Fruit fly (Drosophila melanogaster) whole organism, embryonic: Measurements from ENCODE around the gene JIL-1.

Experiments used
- B-H2 ChIP-seq: fragments of 200-800 bp; sonication (Bioruptor generic); optimal IDR thresholded peaks from 2 replicates; lab custom pipeline; 2018; ENCODE audit warnings: missing biosample characterization, mild to moderate bottlenecking, missing genetic modification characterization
- CG1024 ChIP-seq: fragments of 200-800 bp; sonication (Bioruptor generic); IDR thresholded peaks from 2 replicates; pipeline ENCODE4 v1.3.6; 2022; ENCODE audit warnings: missing biosample characterization, missing genetic modification characterization
- CG10321 ChIP-seq: fragments of 200-800 bp; sonication (Bioruptor generic); IDR thresholded peaks from 2 replicates; pipeline ENCODE4 v1.3.6; 2022; ENCODE audit warnings: missing biosample characterization, missing genetic modification characterization
- CG12104 ChIP-seq: fragments of 200-800 bp; sonication (Bioruptor generic); optimal IDR thresholded peaks from 3 replicates; lab custom pipeline; 2016; ENCODE audit warnings: missing biosample characterization, missing genetic modification characterization
- CG13123 ChIP-seq: fragments of 200-800 bp; sonication (Bioruptor generic); optimal IDR thresholded peaks from 2 replicates; lab custom pipeline; 2016; ENCODE audit warnings: missing biosample characterization, missing genetic modification characterization
- CG13287 ChIP-seq: fragments of 200-800 bp; sonication (Bioruptor generic); IDR thresholded peaks from 2 replicates; pipeline ENCODE4 v1.3.6; 2022; ENCODE audit warnings: missing biosample characterization, missing genetic modification characterization; ENCODE audit not compliant: partially characterized antibody
- CG15011 ChIP-seq: fragments of 200-800 bp; sonication (Bioruptor generic); optimal IDR thresholded peaks from 3 replicates; lab custom pipeline; 2018; ENCODE audit warnings: missing biosample characterization, mild to moderate bottlenecking, missing genetic modification characterization
- CG16813 ChIP-seq: fragments of 200-800 bp; sonication (Bioruptor generic); IDR thresholded peaks from 3 replicates; pipeline ENCODE4 v1.3.6; 2022; ENCODE audit warnings: missing biosample characterization, missing genetic modification characterization; ENCODE audit not compliant: partially characterized antibody
- CG17328 ChIP-seq: fragments of 200-800 bp; sonication (Bioruptor generic); IDR thresholded peaks from 2 replicates; pipeline ENCODE4 v1.3.6; 2022; ENCODE audit warnings: missing biosample characterization, missing genetic modification characterization
- CG17359 ChIP-seq: fragments of 200-800 bp; sonication (Bioruptor generic); optimal IDR thresholded peaks from 3 replicates; lab custom pipeline; 2018; ENCODE audit warnings: missing biosample characterization, mild to moderate bottlenecking, missing genetic modification characterization, moderate library complexity
- CG18262 ChIP-seq: fragments of 200-800 bp; optimal IDR thresholded peaks from 3 replicates; lab custom pipeline; 2019; ENCODE audit warnings: missing biosample characterization, mild to moderate bottlenecking, missing genetic modification characterization, moderate library complexity
- CG2116 ChIP-seq: fragments of 200-800 bp; sonication (Bioruptor generic); optimal IDR thresholded peaks from 3 replicates; lab custom pipeline; 2018; ENCODE audit warnings: missing biosample characterization, mild to moderate bottlenecking, missing genetic modification characterization
- CG2199 ChIP-seq: fragments of 200-800 bp; sonication (Bioruptor generic); IDR thresholded peaks from 3 replicates; pipeline ENCODE4 v1.3.6; 2022; ENCODE audit warnings: missing biosample characterization, missing genetic modification characterization
- CG2875 ChIP-seq: fragments of 200-800 bp; sonication (Bioruptor generic); optimal IDR thresholded peaks from 2 replicates; lab custom pipeline; 2017; ENCODE audit warnings: missing biosample characterization, mild to moderate bottlenecking, missing genetic modification characterization, missing genetic modification reagents
- CG3726 ChIP-seq: fragments of 200-800 bp; sonication (Bioruptor generic); IDR thresholded peaks from 3 replicates; pipeline ENCODE4, ENCODE4 v1.3.6; 2022; ENCODE audit warnings: missing biosample characterization, missing genetic modification characterization
- CG4282 ChIP-seq: fragments of 200-800 bp; sonication (Bioruptor generic); optimal IDR thresholded peaks from 2 replicates; lab custom pipeline; 2016; ENCODE audit warnings: missing biosample characterization, missing genetic modification characterization
- CG6854 ChIP-seq: fragments of 200-800 bp; sonication (Bioruptor generic); optimal IDR thresholded peaks from 3 replicates; lab custom pipeline; 2017; ENCODE audit warnings: missing biosample characterization, mild to moderate bottlenecking, missing genetic modification characterization
- CG8089 ChIP-seq: fragments of 200-800 bp; sonication (Bioruptor generic); optimal IDR thresholded peaks from 3 replicates; lab custom pipeline; 2016; ENCODE audit warnings: missing biosample characterization, missing genetic modification characterization
- CG8765 ChIP-seq: fragments of 200-800 bp; sonication (Bioruptor generic); IDR thresholded peaks from 2 replicates; pipeline ENCODE4 v1.3.6; 2022; ENCODE audit warnings: missing biosample characterization, missing genetic modification characterization
- CG9932 ChIP-seq: fragments of 200-800 bp; sonication (Bioruptor generic); IDR thresholded peaks from 2 replicates; pipeline ENCODE4 v1.3.6; 2022; ENCODE audit warnings: missing biosample characterization, missing genetic modification characterization
- D19A ChIP-seq: fragments of 200-800 bp; optimal IDR thresholded peaks from 3 replicates; lab custom pipeline; 2019; ENCODE audit warnings: missing biosample characterization, mild to moderate bottlenecking, missing genetic modification characterization, moderate library complexity
- ERR ChIP-seq: fragments of 200-800 bp; sonication (Bioruptor generic); optimal IDR thresholded peaks from 2 replicates; lab custom pipeline; 2016; ENCODE audit warnings: missing biosample characterization, missing genetic modification characterization
- Hmr ChIP-seq: fragments of 200-800 bp; sonication (Bioruptor generic); optimal IDR thresholded peaks from 3 replicates; lab custom pipeline; 2017; ENCODE audit warnings: mild to moderate bottlenecking, missing biosample characterization, missing genetic modification reagents, missing genetic modification characterization
- Hr3 ChIP-seq: fragments of 200-800 bp; sonication (Bioruptor generic); optimal IDR thresholded peaks from 3 replicates; lab custom pipeline; 2016; ENCODE audit warnings: missing biosample characterization, missing genetic modification characterization
- PHDP ChIP-seq: fragments of 200-800 bp; sonication (Bioruptor generic); optimal IDR thresholded peaks from 3 replicates; lab custom pipeline; 2018; ENCODE audit warnings: missing biosample characterization, mild to moderate bottlenecking, missing genetic modification characterization, moderate library complexity
- Ravus ChIP-seq: fragments of 200-800 bp; sonication (Bioruptor generic); IDR thresholded peaks from 2 replicates; pipeline ENCODE4 v1.3.6; 2022; ENCODE audit warnings: missing biosample characterization, missing genetic modification characterization
- Scr ChIP-seq: fragments of 200-800 bp; sonication (Bioruptor generic); IDR thresholded peaks from 2 replicates; pipeline ENCODE4 v1.3.6; 2022; ENCODE audit warnings: missing biosample characterization, missing genetic modification characterization; ENCODE audit not compliant: partially characterized antibody
- YL-1 ChIP-seq: fragments of 200-800 bp; sonication (Bioruptor generic); optimal IDR thresholded peaks from 3 replicates; lab custom pipeline; 2017; ENCODE audit warnings: missing biosample characterization, mild to moderate bottlenecking, missing genetic modification characterization
- bcd ChIP-seq: fragments of 200-800 bp; sonication (Bioruptor generic); optimal IDR thresholded peaks from 2 replicates; lab custom pipeline; 2017; ENCODE audit warnings: missing biosample characterization, mild to moderate bottlenecking, missing genetic modification characterization
- bigmax ChIP-seq: fragments of 200-800 bp; sonication (Bioruptor generic); optimal IDR thresholded peaks from 2 replicates; lab custom pipeline; 2018; ENCODE audit warnings: missing biosample characterization, mild to moderate bottlenecking, missing genetic modification characterization
- chm ChIP-seq: fragments of 200-800 bp; sonication (Bioruptor generic); IDR thresholded peaks from 2 replicates; pipeline ENCODE4 v1.3.6; 2022; ENCODE audit warnings: missing biosample characterization, missing genetic modification characterization
- cwo ChIP-seq: fragments of 200-800 bp; sonication (Bioruptor generic); optimal IDR thresholded peaks from 3 replicates; lab custom pipeline; 2017; ENCODE audit warnings: missing biosample characterization, missing genetic modification characterization, mild to moderate bottlenecking, moderate library complexity, missing genetic modification reagents
- da ChIP-seq: fragments of 200-800 bp; sonication (Bioruptor generic); optimal IDR thresholded peaks from 2 replicates; lab custom pipeline; 2016; ENCODE audit warnings: missing biosample characterization, missing genetic modification characterization
- eve ChIP-seq, 2 experiments: fragments of >200 bp; optimal IDR thresholded peaks; 2 replicates each; lab custom pipeline; 2017; ENCODE audit warnings: missing biosample characterization in 2 of 2, missing genetic modification characterization in 2 of 2
- fu2 ChIP-seq: fragments of 200-800 bp; sonication (Bioruptor generic); optimal IDR thresholded peaks from 2 replicates; lab custom pipeline; 2016; ENCODE audit warnings: missing biosample characterization, missing genetic modification characterization
- gfzf ChIP-seq: fragments of 200-800 bp; sonication (Bioruptor generic); optimal IDR thresholded peaks from 2 replicates; lab custom pipeline; 2016; ENCODE audit warnings: missing biosample characterization, mild to moderate bottlenecking, missing genetic modification characterization, moderate library complexity
- ham ChIP-seq: fragments of 200-800 bp; sonication (Bioruptor generic); IDR thresholded peaks from 2 replicates; pipeline ENCODE4 v1.3.6; 2022; ENCODE audit warnings: missing biosample characterization, missing genetic modification characterization
- her ChIP-seq: fragments of 200-800 bp; sonication (Bioruptor generic); optimal IDR thresholded peaks from 2 replicates; lab custom pipeline; 2016; ENCODE audit warnings: missing biosample characterization, missing genetic modification characterization
- lab ChIP-seq: fragments of 200-800 bp; sonication (Bioruptor generic); optimal IDR thresholded peaks from 3 replicates; lab custom pipeline; 2017; ENCODE audit warnings: missing biosample characterization, missing genetic modification characterization, mild to moderate bottlenecking, moderate library complexity, missing genetic modification reagents
- nau ChIP-seq: fragments of 200-800 bp; sonication (Bioruptor generic); optimal IDR thresholded peaks from 3 replicates; lab custom pipeline; 2017; ENCODE audit warnings: missing biosample characterization, mild to moderate bottlenecking, missing genetic modification characterization, missing genetic modification reagents
- nom ChIP-seq: fragments of 200-800 bp; sonication (Bioruptor generic); optimal IDR thresholded peaks from 2 replicates; lab custom pipeline; 2017; ENCODE audit warnings: missing biosample characterization, missing genetic modification characterization, mild to moderate bottlenecking, moderate library complexity, missing genetic modification reagents
- org-1 ChIP-seq: fragments of 200-800 bp; sonication (Bioruptor generic); optimal IDR thresholded peaks from 2 replicates; lab custom pipeline; 2017; ENCODE audit warnings: missing biosample characterization, missing genetic modification characterization
- run ChIP-seq: fragments of 200-800 bp; sonication (Bioruptor generic); optimal IDR thresholded peaks from 3 replicates; lab custom pipeline; 2018; ENCODE audit warnings: missing biosample characterization, mild to moderate bottlenecking, missing genetic modification characterization
- sisA ChIP-seq: fragments of 200-800 bp; sonication (Bioruptor generic); IDR thresholded peaks from 2 replicates; pipeline ENCODE4 v1.3.6; 2022; ENCODE audit warnings: missing biosample characterization, missing genetic modification characterization
- tgo ChIP-seq: fragments of 200-800 bp; sonication (Bioruptor generic); IDR thresholded peaks from 3 replicates; pipeline ENCODE4 v1.3.6; 2022; ENCODE audit warnings: missing biosample characterization, missing genetic modification characterization
- twi ChIP-seq: fragments of 200-800 bp; optimal IDR thresholded peaks from 2 replicates; lab custom pipeline; 2019; ENCODE audit warnings: missing biosample characterization, mild to moderate bottlenecking, missing genetic modification characterization, moderate library complexity
- usp ChIP-seq: fragments of >200 bp; optimal IDR thresholded peaks from 2 replicates; lab custom pipeline; 2017; ENCODE audit warnings: missing biosample characterization, missing genetic modification characterization
- wor ChIP-seq: fragments of 200-800 bp; sonication (Bioruptor generic); IDR thresholded peaks from 2 replicates; pipeline ENCODE4 v1.3.6; 2022; ENCODE audit warnings: missing biosample characterization, missing genetic modification characterization
- yki ChIP-seq: fragments of >200 bp; optimal IDR thresholded peaks from 3 replicates; lab custom pipeline; 2018
- zfh2 ChIP-seq: fragments of 200-800 bp; sonication (Bioruptor generic); optimal IDR thresholded peaks from 2 replicates; lab custom pipeline; 2016; ENCODE audit warnings: missing biosample characterization, missing genetic modification characterization

JIL-1 gene

dm6 chr3L:11091943-11092609, 917 bp downstream of the JIL-1 start (continued):
- TF ChIP-seq CG4282 (GFP tag; lab: Kevin White, UChicago): no peak
- TF ChIP-seq usp (GFP tag; lab: Kevin White, UChicago): no peak
- no peak; the same call in 1 of the 2 replicates for TF ChIP-seq CG13287 (GFP tag; lab: Robert Waterston, UW)
- TF ChIP-seq CG1024 (GFP tag; lab: Robert Waterston, UW): no peak
- TF ChIP-seq lab (GFP tag; lab: Kevin White, UChicago): peak; percentile 80
- no peak for TF ChIP-seq PHDP
- TF ChIP-seq CG10321 (GFP tag; lab: Robert Waterston, UW): no peak
- TF ChIP-seq B-H2 (GFP tag; lab: Kevin White, UChicago): no peak
- peak; percentile 54 for TF ChIP-seq cwo (GFP tag; lab: Kevin White, UChicago)
- peak; percentile 64 for TF ChIP-seq ERR (GFP tag; lab: Kevin White, UChicago)
- peak; percentile 30 for TF ChIP-seq CG17359 (tag; lab: Kevin White, UChicago)
- TF ChIP-seq nom: peak; percentile 59
- peak; percentile 59 for TF ChIP-seq Hmr
- no peak for TF ChIP-seq Ravus (GFP tag; lab: Robert Waterston, UW)
- TF ChIP-seq CG18262 (tag; lab: Kevin White, UChicago): peak; percentile 45
- TF ChIP-seq CG15011: no peak
- peak; percentile 61 for TF ChIP-seq her (GFP tag; lab: Kevin White, UChicago)
- TF ChIP-seq sisA (GFP tag; lab: Robert Waterston, UW): no peak
- TF ChIP-seq CG2116 (GFP tag; lab: Kevin White, UChicago): peak; percentile 6
- no peak for TF ChIP-seq CG3726 (GFP tag; lab: Robert Waterston, UW)
- peak; percentile 84 for TF ChIP-seq chm (GFP tag; lab: Robert Waterston, UW)
- peak; percentile 53 for TF ChIP-seq CG9932 (GFP tag; lab: Robert Waterston, UW)
- TF ChIP-seq nau (GFP tag; lab: Kevin White, UChicago): peak; percentile 47
- peak; percentile 43 for TF ChIP-seq bcd (GFP tag; lab: Kevin White, UChicago)
- TF ChIP-seq YL-1 (GFP tag; lab: Kevin White, UChicago): peak; percentile 25
- TF ChIP-seq Hr3 (GFP tag; lab: Kevin White, UChicago): no peak
- peak in 1 of 2 experiments; percentile 58 for TF ChIP-seq eve (GFP tag; optimal IDR thresholded peaks at IDR 0.05; lab: Kevin White, UChicago)
- no peak for TF ChIP-seq CG2875 (GFP tag; lab: Kevin White, UChicago)
- TF ChIP-seq CG8089 (GFP tag; lab: Kevin White, UChicago): peak; percentile 34
- TF ChIP-seq Scr (GFP tag; lab: Robert Waterston, UW): peak; percentile 45; the same call in 1 of the 2 replicates
- no peak for TF ChIP-seq CG12104 (GFP tag; lab: Kevin White, UChicago)
- no peak for TF ChIP-seq twi (tag; lab: Kevin White, UChicago)
- TF ChIP-seq tgo: peak; percentile 34; the same call in 2 of the 3 replicates
- no peak for TF ChIP-seq CG8765 (GFP tag; lab: Robert Waterston, UW)
- no peak for TF ChIP-seq CG6854 (GFP tag; lab: Kevin White, UChicago)
- TF ChIP-seq D19A (tag; lab: Kevin White, UChicago): no peak
- peak; percentile 17 for TF ChIP-seq CG13123
- peak; percentile 21 for TF ChIP-seq gfzf (GFP tag; lab: Kevin White, UChicago)
- TF ChIP-seq CG16813 (GFP tag; lab: Robert Waterston, UW): 0 out of 3 replicates have a peak, but pooled peaks have one; percentile 30
- peak; percentile 51 for TF ChIP-seq zfh2 (GFP tag; lab: Kevin White, UChicago)
- TF ChIP-seq wor (GFP tag; lab: Robert Waterston, UW): no peak
- peak; percentile 42; the same call in 1 of the 2 replicates for TF ChIP-seq CG17328 (GFP tag; lab: Robert Waterston, UW)
- TF ChIP-seq org-1 (GFP tag; lab: Kevin White, UChicago): no peak
- TF ChIP-seq fu2 (GFP tag; lab: Kevin White, UChicago): peak; percentile 34
- TF ChIP-seq da: no peak
- no peak for TF ChIP-seq run (tag; lab: Kevin White, UChicago)
- TF ChIP-seq CG2199: 0 out of 3 replicates have a peak, but pooled peaks have one; percentile 46
- TF ChIP-seq bigmax (GFP tag; lab: Kevin White, UChicago): no peak
- TF ChIP-seq ham (GFP tag; lab: Robert Waterston, UW): no peak
- no peak for TF ChIP-seq yki (lab: Kevin White, UChicago)
